Worm (Caenorhabditis elegans) whole organism, young adult: ENCODE data around the gene pqn-2.

Experiments
- B0336.3 ChIP-seq: fragments of 200-800 bp; sonication (Bioruptor generic); IDR thresholded peaks from 2 replicates; pipeline ENCODE4 v1.3.6; 2022; ENCODE audit warnings: missing genetic modification characterization, missing compliant biosample characterization
- C17E4.6 ChIP-seq: fragments of 200-800 bp; sonication (Bioruptor generic); IDR thresholded peaks from 2 replicates; pipeline ENCODE4 v1.3.6; 2022; ENCODE audit warnings: missing genetic modification reagents, missing genetic modification characterization, missing compliant biosample characterization
- F22D6.2 ChIP-seq: sonication (generic microtip); optimal IDR thresholded peaks from 2 replicates; lab custom pipeline; 2016; ENCODE audit warnings: mild to moderate bottlenecking, missing genetic modification characterization, missing compliant biosample characterization
- F33H1.4 ChIP-seq: fragments of 200-800 bp; sonication (Bioruptor generic); IDR thresholded peaks from 2 replicates; pipeline ENCODE4 v1.3.6; 2022; ENCODE audit warnings: missing genetic modification reagents, missing genetic modification characterization, missing compliant biosample characterization
- F39B2.1 ChIP-seq: fragments of 200-800 bp; sonication (Bioruptor generic); IDR thresholded peaks from 2 replicates; pipeline ENCODE4 v1.3.6; 2022; ENCODE audit warnings: missing genetic modification reagents, missing genetic modification characterization, missing compliant biosample characterization
- F57A8.1 ChIP-seq: fragments of 200-800 bp; sonication (Bioruptor generic); optimal IDR thresholded peaks from 2 replicates; lab custom pipeline; 2018; ENCODE audit warnings: mild to moderate bottlenecking, missing genetic modification characterization, moderate library complexity, missing compliant biosample characterization
- K11D2.4 ChIP-seq: fragments of 200-800 bp; sonication (Bioruptor generic); IDR thresholded peaks from 2 replicates; pipeline ENCODE4 v1.3.6; 2022; ENCODE audit warnings: missing genetic modification reagents, missing genetic modification characterization, missing compliant biosample characterization
- K12H6.12 ChIP-seq: fragments of 200-800 bp; sonication (Bioruptor generic); optimal IDR thresholded peaks from 2 replicates; lab custom pipeline; 2018; ENCODE audit warnings: mild to moderate bottlenecking, missing genetic modification characterization, missing compliant biosample characterization
- T26A5.8 ChIP-seq: sonication (generic microtip); optimal IDR thresholded peaks from 2 replicates; lab custom pipeline; 2016; ENCODE audit warnings: missing genetic modification characterization, missing compliant biosample characterization
- Y56A3A.18 ChIP-seq: fragments of 200-800 bp; sonication (Bioruptor generic); IDR thresholded peaks from 2 replicates; pipeline ENCODE4 v1.3.6; 2022; ENCODE audit warnings: missing genetic modification reagents, missing genetic modification characterization, missing compliant biosample characterization
- ZK185.1 ChIP-seq: sonication (generic microtip); optimal IDR thresholded peaks from 2 replicates; lab custom pipeline; 2016; ENCODE audit warnings: mild to moderate bottlenecking, missing genetic modification characterization, missing compliant biosample characterization; ENCODE audit not compliant: poor library complexity, severe bottlenecking
- akir-1 ChIP-seq: fragments of 200-800 bp; sonication (Bioruptor generic); optimal IDR thresholded peaks from 2 replicates; lab custom pipeline; 2018; ENCODE audit warnings: mild to moderate bottlenecking, missing genetic modification characterization, moderate library complexity, missing compliant biosample characterization
- ama-1 ChIP-seq, 3 experiments: fragments of 150-350 bp in 1 of 3; sonication (generic microtip) in 2 of 3; optimal IDR thresholded peaks; 2 replicates each; lab custom pipeline; 2014 to 2018; ENCODE audit warnings: missing biosample characterization in 2 of 3, missing genetic modification characterization in 2 of 3, missing genetic modification reagents in 2 of 3
- aptf-2 ChIP-seq: fragments of 200-800 bp; sonication (Bioruptor generic); conservative IDR thresholded peaks from 2 replicates; pipeline ENCODE4 v1.3.6; 2022; ENCODE audit warnings: missing genetic modification reagents, missing genetic modification characterization, missing compliant biosample characterization
- aptf-3 ChIP-seq: fragments of 200-800 bp; sonication (Bioruptor generic); IDR thresholded peaks from 2 replicates; pipeline ENCODE4 v1.3.6; 2022; ENCODE audit warnings: missing genetic modification characterization, missing compliant biosample characterization
- atf-7 ChIP-seq: sonication (generic microtip); optimal IDR thresholded peaks from 2 replicates; lab custom pipeline; 2017; ENCODE audit warnings: mild to moderate bottlenecking, missing genetic modification characterization, missing compliant biosample characterization
- athp-1 ChIP-seq: sonication (generic microtip); optimal IDR thresholded peaks from 2 replicates; lab custom pipeline; 2017; ENCODE audit warnings: mild to moderate bottlenecking, missing genetic modification characterization, missing compliant biosample characterization
- bed-2 ChIP-seq: fragments of 200-800 bp; sonication (Bioruptor generic); IDR thresholded peaks from 2 replicates; pipeline ENCODE4 v1.3.6; 2022; ENCODE audit warnings: missing genetic modification reagents, missing genetic modification characterization, missing compliant biosample characterization
- ccch-3 ChIP-seq: fragments of 200-800 bp; sonication (Bioruptor generic); optimal IDR thresholded peaks from 2 replicates; lab custom pipeline; 2018; ENCODE audit warnings: mild to moderate bottlenecking, missing genetic modification characterization, missing compliant biosample characterization
- cebp-1 ChIP-seq, 2 experiments: fragments of 200-800 bp in 1 of 2; sonication (Bioruptor generic) in 1 of 2; sonication (generic microtip) in 1 of 2; IDR thresholded peaks in 1 of 2; optimal IDR thresholded peaks in 1 of 2; 2 replicates each; pipeline versions ENCODE4 v1.3.6 to Lab custom; 2017 to 2022; ENCODE audit warnings: missing compliant biosample characterization in 2 of 2, missing genetic modification characterization in 2 of 2, mild to moderate bottlenecking in 1 of 2, missing genetic modification reagents in 1 of 2, moderate library complexity in 1 of 2
- ceh-27 ChIP-seq: fragments of 200-800 bp; sonication (Bioruptor generic); optimal IDR thresholded peaks from 2 replicates; lab custom pipeline; 2018; ENCODE audit warnings: mild to moderate bottlenecking, missing genetic modification characterization, moderate library complexity, missing compliant biosample characterization
- ceh-40 ChIP-seq: fragments of 200-800 bp; sonication (Bioruptor generic); IDR thresholded peaks from 2 replicates; pipeline ENCODE4 v1.3.6; 2022; ENCODE audit warnings: missing genetic modification characterization, missing compliant biosample characterization
- ceh-79 ChIP-seq: sonication (generic microtip); optimal IDR thresholded peaks from 2 replicates; lab custom pipeline; 2017; ENCODE audit warnings: mild to moderate bottlenecking, missing genetic modification characterization, missing compliant biosample characterization
- chd-7 ChIP-seq: sonication (generic microtip); optimal IDR thresholded peaks from 2 replicates; lab custom pipeline; 2016; ENCODE audit warnings: mild to moderate bottlenecking, missing genetic modification characterization, moderate library complexity, missing compliant biosample characterization
- die-1 ChIP-seq: sonication (generic microtip); optimal IDR thresholded peaks from 2 replicates; lab custom pipeline; 2016; ENCODE audit warnings: missing genotype, mild to moderate bottlenecking, missing genetic modification characterization, missing compliant biosample characterization
- dox-1 ChIP-seq: fragments of 200-800 bp; sonication (Bioruptor generic); IDR thresholded peaks from 2 replicates; pipeline ENCODE4 v1.3.6; 2022; ENCODE audit warnings: missing genetic modification reagents, missing genetic modification characterization, missing compliant biosample characterization
- dpl-1 ChIP-seq: fragments of 150-350 bp; optimal IDR thresholded peaks from 2 replicates; lab custom pipeline; 2014; ENCODE audit warnings: missing biosample characterization, missing genetic modification reagents, missing genetic modification characterization
- efl-1 ChIP-seq: fragments of 150-350 bp; optimal IDR thresholded peaks from 2 replicates; lab custom pipeline; 2014; ENCODE audit warnings: missing biosample characterization, missing genetic modification reagents, missing genetic modification characterization
- egl-18 ChIP-seq: fragments of 200-800 bp; sonication (Bioruptor generic); IDR thresholded peaks from 2 replicates; pipeline ENCODE4 v1.3.6; 2022; ENCODE audit warnings: missing genetic modification reagents, missing genetic modification characterization, missing compliant biosample characterization
- him-1 ChIP-seq: sonication (generic microtip); optimal IDR thresholded peaks from 2 replicates; lab custom pipeline; 2016; ENCODE audit warnings: missing genotype, missing genetic modification reagents, missing genetic modification characterization, missing compliant biosample characterization
- lag-1 ChIP-seq: fragments of 200-800 bp; sonication (Bioruptor generic); IDR thresholded peaks from 2 replicates; pipeline ENCODE4 v1.3.6; 2022; ENCODE audit warnings: missing genetic modification reagents, missing genetic modification characterization, missing compliant biosample characterization
- let-607 ChIP-seq, 2 experiments: fragments of 200-800 bp in 1 of 2; sonication (Bioruptor generic) in 1 of 2; sonication (generic microtip) in 1 of 2; optimal IDR thresholded peaks; 2 replicates each; lab custom pipeline; 2016 to 2018; ENCODE audit warnings: mild to moderate bottlenecking in 2 of 2, missing compliant biosample characterization in 2 of 2, missing genetic modification characterization in 2 of 2, moderate library complexity in 2 of 2, missing genotype in 1 of 2
- lsy-27 ChIP-seq: sonication (generic microtip); optimal IDR thresholded peaks from 2 replicates; lab custom pipeline; 2017; ENCODE audit warnings: missing genetic modification characterization, mild to moderate bottlenecking, missing compliant biosample characterization, antibody characterized with exemption, missing genotype, borderline replicate concordance; ENCODE audit not compliant: insufficient read depth
- madf-10 ChIP-seq: sonication (generic microtip); optimal IDR thresholded peaks from 2 replicates; lab custom pipeline; 2016; ENCODE audit warnings: mild to moderate bottlenecking, missing genetic modification characterization, missing compliant biosample characterization
- mes-4 ChIP-seq: sonication (generic microtip); optimal IDR thresholded peaks from 2 replicates; lab custom pipeline; 2016; ENCODE audit warnings: missing genotype, missing genetic modification characterization, missing compliant biosample characterization
- mxl-1 ChIP-seq: sonication (generic microtip); optimal IDR thresholded peaks from 2 replicates; lab custom pipeline; 2016; ENCODE audit warnings: missing genetic modification characterization, missing compliant biosample characterization
- nhr-120 ChIP-seq: fragments of 200-800 bp; sonication (Bioruptor generic); IDR thresholded peaks from 2 replicates; pipeline ENCODE4 v1.3.6; 2022; ENCODE audit warnings: missing genetic modification characterization, missing compliant biosample characterization
- pha-4 ChIP-seq: fragments of 150-350 bp; sonication (generic microtip); optimal IDR thresholded peaks from 2 replicates; lab custom pipeline; 2014; ENCODE audit warnings: missing biosample characterization, missing genetic modification reagents, missing genetic modification characterization
- rec-8 ChIP-seq, 2 experiments: sonication (generic microtip); optimal IDR thresholded peaks; 2 replicates each; lab custom pipeline; 2016; ENCODE audit warnings: mild to moderate bottlenecking in 2 of 2, missing genetic modification characterization in 2 of 2, missing genetic modification reagents in 2 of 2, missing genotype in 2 of 2, missing biosample characterization in 1 of 2, missing compliant biosample characterization in 1 of 2, moderate library complexity in 1 of 2
- repo-1 ChIP-seq: sonication (generic microtip); optimal IDR thresholded peaks from 2 replicates; lab custom pipeline; 2017; ENCODE audit warnings: mild to moderate bottlenecking, missing genetic modification characterization, missing compliant biosample characterization
- snpc-3.4 ChIP-seq: sonication (generic microtip); optimal IDR thresholded peaks from 2 replicates; lab custom pipeline; 2017; ENCODE audit warnings: missing genetic modification characterization, mild to moderate bottlenecking, missing compliant biosample characterization, antibody characterized with exemption, moderate library complexity, missing genotype, missing genetic modification reagents
- somi-1 ChIP-seq: fragments of 200-800 bp; sonication (Bioruptor generic); optimal IDR thresholded peaks from 2 replicates; lab custom pipeline; 2018; ENCODE audit warnings: mild to moderate bottlenecking, missing genetic modification characterization, missing compliant biosample characterization
- ztf-18 ChIP-seq: sonication (generic microtip); optimal IDR thresholded peaks from 2 replicates; lab custom pipeline; 2016; ENCODE audit warnings: missing genotype, mild to moderate bottlenecking, missing genetic modification characterization, missing compliant biosample characterization
- ztf-26 ChIP-seq: sonication (generic microtip); optimal IDR thresholded peaks from 2 replicates; lab custom pipeline; 2017; ENCODE audit warnings: missing genetic modification characterization, missing compliant biosample characterization
- ztf-6 ChIP-seq: fragments of 200-800 bp; sonication (Bioruptor generic); IDR thresholded peaks from 2 replicates; pipeline ENCODE4 v1.3.6; 2022; ENCODE audit warnings: missing genetic modification reagents, missing genetic modification characterization, missing compliant biosample characterization

pqn-2 gene

ce11 chrV:10352928-10353427 is 29.3 kb upstream of the pqn-2 start, which contains the start of gene nol-56 (continued):
- peak; percentile 29 for TF ChIP-seq madf-10 (tag; lab: Kevin White, UChicago)
- peak; percentile 14; the same call in 1 of the 2 replicates for TF ChIP-seq bed-2 (GFP tag; lab: Robert Waterston, UW)
- no peak for TF ChIP-seq F22D6.2 (tag; lab: Kevin White, UChicago)
- TF ChIP-seq mes-4 (tag; lab: Kevin White, UChicago): no peak
- no peak for TF ChIP-seq ceh-79 (tag; lab: Kevin White, UChicago)
- no peak for TF ChIP-seq nhr-120 (GFP tag; lab: Robert Waterston, UW)
- no peak for TF ChIP-seq ztf-26
- TF ChIP-seq ama-1 (optimal IDR thresholded peaks at IDR 0.05; lab: Kevin White, UChicago): no peak
- TF ChIP-seq ama-1 (GFP tag; optimal IDR thresholded peaks at IDR 0.05; lab: Kevin White, UChicago): no peak
- no peak for TF ChIP-seq akir-1 (GFP tag; lab: Kevin White, UChicago)
- TF ChIP-seq egl-18 (GFP tag; lab: Robert Waterston, UW): no peak
- peak; percentile 60 for TF ChIP-seq dpl-1 (GFP tag; lab: Kevin White, UChicago)
- TF ChIP-seq dox-1 (GFP tag; lab: Robert Waterston, UW): peak; percentile 74
- peak; percentile 64 for TF ChIP-seq ztf-18 (tag; lab: Kevin White, UChicago)
- no peak for TF ChIP-seq somi-1 (GFP tag; lab: Kevin White, UChicago)
- TF ChIP-seq rec-8 (tag; optimal IDR thresholded peaks at IDR 0.05; lab: Kevin White, UChicago): no peak
- no peak for TF ChIP-seq aptf-3 (GFP tag; lab: Robert Waterston, UW)
- no peak for TF ChIP-seq pha-4 (tag; lab: Kevin White, UChicago)
- TF ChIP-seq atf-7 (tag; lab: Kevin White, UChicago): no peak
- TF ChIP-seq him-1: no peak
- no peak for TF ChIP-seq T26A5.8 (tag; lab: Kevin White, UChicago)
- TF ChIP-seq ceh-40 (GFP tag; lab: Robert Waterston, UW): no peak
- TF ChIP-seq Y56A3A.18: no peak
- TF ChIP-seq snpc-3.4 (tag; lab: Kevin White, UChicago): no peak
- TF ChIP-seq F33H1.4 (GFP tag; lab: Robert Waterston, UW): peak; percentile 95
- peak; percentile 49 for TF ChIP-seq efl-1 (GFP tag; lab: Kevin White, UChicago)
- no peak for TF ChIP-seq ccch-3
- TF ChIP-seq chd-7 (tag; lab: Kevin White, UChicago): no peak
- TF ChIP-seq K11D2.4 (GFP tag; lab: Robert Waterston, UW): no peak
- TF ChIP-seq let-607 (tag; optimal IDR thresholded peaks at IDR 0.05; lab: Kevin White, UChicago): peak in 1 of 2 experiments; percentile 60
- no peak for TF ChIP-seq B0336.3 (GFP tag; lab: Robert Waterston, UW)
- TF ChIP-seq lag-1 (GFP tag; lab: Robert Waterston, UW): no peak
- TF ChIP-seq F57A8.1: no peak
- no peak for TF ChIP-seq lsy-27 (tag; lab: Kevin White, UChicago)
- TF ChIP-seq die-1 (tag; lab: Kevin White, UChicago): no peak
- no peak for TF ChIP-seq repo-1 (tag; lab: Kevin White, UChicago)
- no peak for TF ChIP-seq C17E4.6 (GFP tag; lab: Robert Waterston, UW)
- no peak for TF ChIP-seq cebp-1 (GFP tag; IDR thresholded peaks at IDR 0.05; lab: Robert Waterston, UW)
- peak; percentile 53 for TF ChIP-seq cebp-1 (tag; optimal IDR thresholded peaks at IDR 0.05; lab: Kevin White, UChicago)
- no peak for TF ChIP-seq aptf-2 (GFP tag; lab: Robert Waterston, UW)
- TF ChIP-seq mxl-1 (tag; lab: Kevin White, UChicago): no peak
- peak; percentile 2 for TF ChIP-seq athp-1 (tag; lab: Kevin White, UChicago)
- TF ChIP-seq ztf-6: no peak
- peak; percentile 79 for TF ChIP-seq ZK185.1 (tag; lab: Kevin White, UChicago)
- peak; percentile 65 for TF ChIP-seq ceh-27 (GFP tag; lab: Kevin White, UChicago)
- TF ChIP-seq F39B2.1 (GFP tag; lab: Robert Waterston, UW): no peak
- TF ChIP-seq K12H6.12: peak; percentile 24
